Worm (Caenorhabditis elegans) whole organism, early embryonic: ENCODE results near the gene C44B9.2.

Experiments used
- ama-1 ChIP-seq: fragments of 150-350 bp; optimal IDR thresholded peaks from 2 replicates; lab custom pipeline; 2014
- hmg-4 ChIP-seq: fragments of 200-800 bp; sonication (Bioruptor generic); optimal IDR thresholded peaks from 2 replicates; lab custom pipeline; 2018; ENCODE audit warnings: mild to moderate bottlenecking, missing genetic modification characterization, missing compliant biosample characterization
- scrt-1 ChIP-seq: fragments of 200-800 bp; sonication (Bioruptor generic); IDR thresholded peaks from 2 replicates; pipeline ENCODE4 v1.3.6; 2022; ENCODE audit warnings: missing genetic modification characterization, missing compliant biosample characterization
- tbx-11 ChIP-seq: fragments of 200-800 bp; sonication (Bioruptor generic); IDR thresholded peaks from 2 replicates; pipeline ENCODE4 v1.3.6; 2022; ENCODE audit warnings: missing genetic modification characterization, missing compliant biosample characterization
- tra-4 ChIP-seq: sonication (generic microtip); optimal IDR thresholded peaks from 2 replicates; lab custom pipeline; 2017; ENCODE audit warnings: missing genetic modification characterization, missing compliant biosample characterization

DNA sequence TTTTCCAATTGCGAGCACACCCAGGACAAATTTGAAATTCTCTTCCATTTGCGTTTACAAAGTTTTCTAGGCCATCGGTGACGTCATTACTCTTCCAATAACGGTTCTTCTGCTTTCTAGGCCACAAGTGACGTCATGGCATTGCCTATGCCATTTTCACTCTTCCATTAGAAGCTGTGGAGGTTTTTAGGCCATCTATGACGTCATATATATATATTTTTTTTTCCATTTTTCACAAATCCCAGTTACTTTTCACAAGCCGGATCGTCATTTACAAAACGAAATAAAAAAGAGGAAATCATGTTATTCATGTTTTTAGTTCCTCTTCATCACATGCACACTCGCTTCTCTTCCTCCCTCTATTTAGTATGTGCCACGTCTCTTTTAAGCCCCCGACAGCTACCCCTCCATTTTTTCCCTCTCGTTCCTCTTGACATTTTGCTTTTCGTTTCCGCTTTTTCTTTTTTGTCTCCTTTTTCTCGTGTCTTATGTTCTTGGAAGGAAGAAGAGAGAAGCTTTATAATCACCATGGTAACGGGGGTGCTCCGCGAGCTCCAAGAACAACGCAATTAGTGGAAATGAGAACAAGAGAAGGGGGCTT is 27.9 kb downstream of the C44B9.2 start:
- TF ChIP-seq tbx-11 (GFP tag; lab: Robert Waterston, UW), result no peak
- TF ChIP-seq ama-1, result no peak
- no peak for TF ChIP-seq scrt-1 (GFP tag; lab: Robert Waterston, UW)
- TF ChIP-seq hmg-4 (GFP tag; lab: Kevin White, UChicago), result no peak
- TF ChIP-seq tra-4, result no peak
